Fruit fly (Drosophila melanogaster) ovary, adult (tissue): ENCODE results near the gene CG43448.

Source experiments
- CG17801 ChIP-seq: fragments of 200-800 bp; optimal IDR thresholded peaks from 2 replicates; lab custom pipeline; 2019; ENCODE audit warnings: missing biosample characterization, mild to moderate bottlenecking, missing genetic modification characterization, moderate library complexity; ENCODE audit not compliant: partially characterized antibody

The CG43448 gene

dm6 chr3R:30189836-30190235 lies 47.7 kb downstream of the CG43448 start:
- TF ChIP-seq CG17801 (GFP tag; lab: Kevin White, UChicago), result no peak

- peak; percentile 14 for TF ChIP-seq CG17801 (GFP tag; lab: Kevin White, UChicago)
These were observed 48.1 kb downstream of the CG43448 start for dm6 chr3R:30189398-30189797.
